Fruit fly (Drosophila melanogaster): Measurements from ENCODE around the gene Octbeta1R.

Octbeta1R gene

DNA sequence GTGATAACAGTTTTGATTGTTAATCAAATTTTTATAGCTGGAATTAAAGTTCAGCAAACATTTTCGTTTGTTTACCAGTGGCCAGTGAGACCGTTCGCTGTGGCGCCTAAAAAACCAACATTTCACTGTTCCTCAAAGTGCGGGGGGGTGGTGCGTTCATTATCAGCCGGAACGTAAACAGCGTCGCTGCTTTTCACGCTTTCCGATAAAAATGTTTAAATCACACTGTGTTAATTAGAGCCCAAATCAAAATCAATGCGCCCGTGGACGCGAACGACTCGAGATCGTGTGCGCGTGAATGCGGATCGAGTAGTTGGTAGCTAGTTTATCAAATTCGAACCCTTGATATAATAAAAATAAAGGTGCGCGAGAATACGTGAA, 49.2 kb upstream of the Octbeta1R start, which contains the start of gene CG34376 (continued):
- TF ChIP-seq CG8924 (tag; optimal IDR thresholded peaks at IDR 0.05) (peak; percentile 65), Ets65A (GFP tag) (peak; percentile 88), Hr3 (GFP tag; optimal IDR thresholded peaks at IDR 0.05) (peak; percentile 33), zfh1 (GFP tag; IDR thresholded peaks at IDR 0.05) (peak; percentile 71), CG9817 (tag; optimal IDR thresholded peaks at IDR 0.05) (peak; percentile 11), Dp (GFP tag; optimal IDR thresholded peaks at IDR 0.05) (peak; percentile 65), ase (GFP tag; IDR thresholded peaks at IDR 0.05) (peak; percentile 45; the same call in 1 of the 3 replicates), tgo (GFP tag; IDR thresholded peaks at IDR 0.05) (peak; percentile 17; the same call in 2 of the 3 replicates), CG1603 (tag; optimal IDR thresholded peaks at IDR 0.05) (peak; percentile 72), z (GFP tag; IDR thresholded peaks at IDR 0.05) (0 out of 3 replicates have a peak, but pooled peaks have one; percentile 9), amos (GFP tag; IDR thresholded peaks at IDR 0.05; ENCODE audit: partially characterized antibody) (peak; percentile 36; the same call in 1 of the 2 replicates), Mrtf (GFP tag; IDR thresholded peaks at IDR 0.05) (no peak), Doc3 (GFP tag; IDR thresholded peaks at IDR 0.05; ENCODE audit: partially characterized antibody) (no peak), Adf1 (GFP tag; IDR thresholded peaks at IDR 0.05) (peak; percentile 88), CG12744 (GFP tag; optimal IDR thresholded peaks at IDR 0.05) (no peak), ato (GFP tag; IDR thresholded peaks at IDR 0.05; ENCODE audit: partially characterized antibody) (peak; percentile 44; the same call in 1 of the 2 replicates), Asciz (GFP tag; optimal IDR thresholded peaks at IDR 0.05) (peak; percentile 35), sisA (GFP tag; IDR thresholded peaks at IDR 0.05) (no peak; the same call in 1 of the 2 replicates), pb (GFP tag; optimal IDR thresholded peaks at IDR 0.05) (peak; percentile 45), CG8944 (GFP tag; optimal IDR thresholded peaks at IDR 0.05) (no peak), CG3995 (GFP tag; optimal IDR thresholded peaks at IDR 0.05) (peak; percentile 98), CG12942 (GFP tag; optimal IDR thresholded peaks at IDR 0.05) (peak; percentile 9), sens-2 (GFP tag; IDR thresholded peaks at IDR 0.05) (peak; percentile 88), Max (GFP tag; optimal IDR thresholded peaks at IDR 0.05) (no peak), ERR (GFP tag; optimal IDR thresholded peaks at IDR 0.05) (peak; percentile 31), CG17912 (GFP tag; optimal IDR thresholded peaks at IDR 0.05) (peak; percentile 60), gce (GFP tag; IDR thresholded peaks at IDR 0.05) (0 out of 3 replicates have a peak, but pooled peaks have one; percentile 19), lola (GFP tag; optimal IDR thresholded peaks at IDR 0.05) (peak in 1 of 3 experiments; percentile 7), MBD-R2 (GFP tag; IDR thresholded peaks at IDR 0.05) (peak; percentile 65), CG6272 (GFP tag; IDR thresholded peaks at IDR 0.05) (no peak), CG2202 (tag; optimal IDR thresholded peaks at IDR 0.05) (no peak), CG17829 (tag; optimal IDR thresholded peaks at IDR 0.05) (peak; percentile 30), Ada2b (GFP tag; IDR thresholded peaks at IDR 0.05) (peak; percentile 48), Atf-2 (GFP tag; optimal IDR thresholded peaks at IDR 0.05) (no peak), Sox100B (GFP tag; optimal IDR thresholded peaks at IDR 0.05) (no peak), CHES-1-like (GFP tag; optimal IDR thresholded peaks at IDR 0.05) (peak; percentile 26), CG7987 (GFP tag; optimal IDR thresholded peaks at IDR 0.05) (peak; percentile 49), dimm (GFP tag; IDR thresholded peaks at IDR 0.05) (no peak), CG13287 (GFP tag; IDR thresholded peaks at IDR 0.05; ENCODE audit: partially characterized antibody) (peak; percentile 26; the same call in 1 of the 2 replicates), CG1529 (GFP tag; optimal IDR thresholded peaks at IDR 0.05) (no peak), jumu (GFP tag; optimal IDR thresholded peaks at IDR 0.05) (no peak), CG10431 (GFP tag; optimal IDR thresholded peaks at IDR 0.05) (peak; percentile 41), Ptx1 (GFP tag; IDR thresholded peaks at IDR 0.05) (peak; percentile 36; the same call in 1 of the 2 replicates), Atf6 (GFP tag; IDR thresholded peaks at IDR 0.05) (no peak), B-H1 (GFP tag; IDR thresholded peaks at IDR 0.05) (peak; percentile 37), Elba2 (GFP tag; optimal IDR thresholded peaks at IDR 0.05) (no peak), Ssrp (tag; optimal IDR thresholded peaks at IDR 0.05) (no peak), crp (GFP tag; optimal IDR thresholded peaks at IDR 0.05) (peak in 1 of 2 experiments; percentile 66), CG8290 (GFP tag; optimal IDR thresholded peaks at IDR 0.05) (no peak), CG8290 (tag; optimal IDR thresholded peaks at IDR 0.05) (peak in 1 of 2 experiments; percentile 69), stwl (tag; optimal IDR thresholded peaks at IDR 0.05) (peak; percentile 64)
